Worm (Caenorhabditis elegans) whole organism, L3 larva: ENCODE data around the gene F29G9.1.
A peak's percentile ranks its signal among the peaks of the same experiment; 100 is the strongest.

Experiments
- aly-2 ChIP-seq: fragments of 150-350 bp; optimal IDR thresholded peaks from 2 replicates; lab custom pipeline; 2014; ENCODE audit warnings: missing biosample characterization, missing genetic modification characterization
- ama-1 ChIP-seq: fragments of 150-350 bp; optimal IDR thresholded peaks from 2 replicates; lab custom pipeline; 2018
- nfya-1 ChIP-seq: sonication (generic microtip); optimal IDR thresholded peaks from 2 replicates; lab custom pipeline; 2017; ENCODE audit warnings: missing genetic modification characterization, mild to moderate bottlenecking, missing compliant biosample characterization, antibody characterized with exemption, moderate library complexity; ENCODE audit not compliant: insufficient read depth
- nhr-12 ChIP-seq: fragments of 150-350 bp; optimal IDR thresholded peaks from 2 replicates; lab custom pipeline; 2014; ENCODE audit warnings: missing biosample characterization, missing genetic modification characterization
- sea-2 ChIP-seq: fragments of 150-350 bp; sonication (generic microtip); optimal IDR thresholded peaks from 4 replicates; lab custom pipeline; 2014; ENCODE audit warnings: missing biosample characterization, missing genetic modification reagents, missing genetic modification characterization

DNA sequence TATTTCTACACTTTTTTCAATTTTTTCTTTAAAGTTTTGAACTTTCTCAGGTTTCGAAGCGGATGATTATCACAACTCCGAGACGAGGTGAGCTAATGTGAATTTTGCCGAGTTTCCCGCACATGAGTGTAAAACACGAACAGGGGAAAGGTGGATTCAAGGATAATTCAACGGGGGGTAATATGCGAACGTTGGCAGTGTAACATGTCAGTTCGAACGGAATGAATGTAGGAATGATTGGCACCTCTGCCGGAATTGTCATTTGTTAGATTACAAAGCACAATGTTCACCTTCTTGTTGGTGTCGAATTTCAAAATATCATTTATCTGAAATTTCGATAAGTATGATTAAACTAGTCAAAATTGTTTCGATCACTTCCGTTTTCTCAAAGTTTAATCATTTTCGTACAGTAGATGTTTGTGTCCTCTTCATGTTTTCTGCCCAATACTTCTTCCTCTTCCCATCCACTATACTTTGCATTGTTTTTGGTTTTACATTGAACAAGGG is 19.9 kb upstream of the F29G9.1 start, which contains the start of gene picc-1:
- TF ChIP-seq nhr-12 = no peak
- no peak for TF ChIP-seq sea-2 (GFP tag; lab: Kevin White, UChicago)
- peak; percentile 84 for TF ChIP-seq ama-1 (lab: Kevin White, UChicago)
- peak; percentile 66 for TF ChIP-seq aly-2 (tag; lab: Kevin White, UChicago)
- no peak for TF ChIP-seq nfya-1 (tag; lab: Kevin White, UChicago)
